Fruit fly (Drosophila melanogaster): ENCODE results near the gene Ranbp21.

The Ranbp21 gene

DNA sequence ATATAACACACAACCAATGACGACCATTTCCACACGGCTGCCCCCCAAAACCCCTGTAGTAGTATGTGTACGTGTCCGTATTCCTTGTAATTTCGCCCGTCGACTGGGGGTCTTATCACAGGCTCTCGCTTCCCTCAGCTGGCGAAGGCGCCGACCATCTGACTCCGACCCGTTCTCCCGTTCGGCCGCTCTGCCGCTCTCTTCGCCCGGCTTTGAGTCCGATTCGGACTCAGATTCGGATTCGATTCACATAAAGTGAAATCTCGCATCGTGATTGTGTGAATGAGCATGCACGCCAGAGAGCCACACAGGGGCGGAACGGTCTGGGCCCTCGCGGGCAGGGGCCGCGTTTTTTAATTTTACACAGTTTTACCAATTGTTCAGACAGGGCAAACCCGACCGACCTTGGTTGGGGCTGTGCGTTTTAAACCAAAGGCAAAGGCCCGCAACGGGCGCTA lies 13.6 kb upstream of the Ranbp21 start (continued):
- TF ChIP-seq CG9437 (GFP tag; optimal IDR thresholded peaks at IDR 0.05) (no peak), CG9727 (GFP tag; optimal IDR thresholded peaks at IDR 0.05) (no peak), CG3163 (GFP tag; optimal IDR thresholded peaks at IDR 0.05) (no peak), Trl (optimal IDR thresholded peaks at IDR 0.05) (peak in 1 of 2 experiments; percentile 21), Trl (GFP tag; optimal IDR thresholded peaks at IDR 0.05) (peak; percentile 21), CG6689 (GFP tag; IDR thresholded peaks at IDR 0.05) (peak; percentile 53), jumu (GFP tag; optimal IDR thresholded peaks at IDR 0.05) (peak; percentile 27), CG7372 (GFP tag; IDR thresholded peaks at IDR 0.05) (no peak), dmrt99B (tag; optimal IDR thresholded peaks at IDR 0.05) (peak; percentile 9), H2.0 (GFP tag; IDR thresholded peaks at IDR 0.05) (peak; percentile 15; the same call in 1 of the 2 replicates), NC2α (GFP tag; optimal IDR thresholded peaks at IDR 0.05) (no peak), CG34376 (GFP tag; optimal IDR thresholded peaks at IDR 0.05) (peak; percentile 19), CG2120 (GFP tag; optimal IDR thresholded peaks at IDR 0.05) (peak; percentile 61), nerfin-2 (GFP tag; IDR thresholded peaks at IDR 0.05; ENCODE audit: partially characterized antibody) (peak; percentile 54; the same call in 1 of the 2 replicates), CG10209 (GFP tag; optimal IDR thresholded peaks at IDR 0.05) (no peak), Dbx (GFP tag; IDR thresholded peaks at IDR 0.05) (peak; percentile 64), CG13775 (GFP tag; optimal IDR thresholded peaks at IDR 0.05) (peak; percentile 18), Nf-YC (tag; optimal IDR thresholded peaks at IDR 0.05) (no peak), NK7.1 (GFP tag; optimal IDR thresholded peaks at IDR 0.05) (no peak), so (GFP tag; IDR thresholded peaks at IDR 0.05) (no peak), NfI (GFP tag; optimal IDR thresholded peaks at IDR 0.05) (peak; percentile 36), trem (tag; optimal IDR thresholded peaks at IDR 0.05) (no peak), wek (GFP tag; optimal IDR thresholded peaks at IDR 0.05) (no peak), CG17912 (GFP tag; optimal IDR thresholded peaks at IDR 0.05) (no peak), caup (GFP tag; optimal IDR thresholded peaks at IDR 0.05; ENCODE audit: severe bottlenecking) (no peak), CG10274 (GFP tag; optimal IDR thresholded peaks at IDR 0.05) (no peak), fru (optimal IDR thresholded peaks at IDR 0.05) (no peak), Scr (GFP tag; IDR thresholded peaks at IDR 0.05; ENCODE audit: partially characterized antibody) (peak; percentile 42; the same call in 1 of the 2 replicates), sob (GFP tag; IDR thresholded peaks at IDR 0.05) (peak; percentile 75), CG12391 (tag; optimal IDR thresholded peaks at IDR 0.05) (peak; percentile 13), pita (GFP tag; optimal IDR thresholded peaks at IDR 0.05) (no peak), chinmo (GFP tag; IDR thresholded peaks at IDR 0.05; ENCODE audit: partially characterized antibody) (peak; percentile 88), wdn (GFP tag; IDR thresholded peaks at IDR 0.05) (peak; percentile 29; the same call in 1 of the 2 replicates), CG9817 (tag; optimal IDR thresholded peaks at IDR 0.05) (peak; percentile 25), CG17186 (GFP tag; optimal IDR thresholded peaks at IDR 0.05) (no peak), NFAT (GFP tag; IDR thresholded peaks at IDR 0.05) (peak; percentile 85), Chrac-16 (GFP tag; optimal IDR thresholded peaks at IDR 0.05) (peak; percentile 28), row (GFP tag; IDR thresholded peaks at IDR 0.05) (peak; percentile 96), CG17328 (GFP tag; IDR thresholded peaks at IDR 0.05) (peak; percentile 24; the same call in 1 of the 2 replicates), otp (GFP tag; IDR thresholded peaks at IDR 0.05) (0 out of 3 replicates have a peak, but pooled peaks have one; percentile 22), cas (GFP tag; IDR thresholded peaks at IDR 0.05) (no peak), ara (GFP tag; IDR thresholded peaks at IDR 0.05) (0 out of 2 replicates have a peak, but pooled peaks have one; percentile 29), CG7928 (GFP tag; optimal IDR thresholded peaks at IDR 0.05) (no peak), prd (optimal IDR thresholded peaks at IDR 0.05) (no peak), prd (GFP tag; IDR thresholded peaks at IDR 0.05) (peak; percentile 78), hb (GFP tag; IDR thresholded peaks at IDR 0.05; ENCODE audit: partially characterized antibody) (no peak), Hr3 (GFP tag; optimal IDR thresholded peaks at IDR 0.05) (peak; percentile 9), CG8388 (GFP tag; optimal IDR thresholded peaks at IDR 0.05) (no peak), CG14667 (GFP tag; IDR thresholded peaks at IDR 0.05) (peak; percentile 35; the same call in 1 of the 2 replicates), Max (GFP tag; optimal IDR thresholded peaks at IDR 0.05) (no peak), kah (GFP tag; optimal IDR thresholded peaks at IDR 0.05) (no peak)

All from whole organism, embryonic.